Worm (Caenorhabditis elegans) whole organism, L1 larva: Measurements from ENCODE around the gene got-2.2.

Experiments
- C34B4.2 ChIP-seq: sonication (generic microtip); optimal IDR thresholded peaks from 2 replicates; lab custom pipeline; 2017; ENCODE audit warnings: mild to moderate bottlenecking, missing genetic modification characterization, missing compliant biosample characterization
- aha-1 ChIP-seq: fragments of 150-350 bp; optimal IDR thresholded peaks from 2 replicates; lab custom pipeline; 2014; ENCODE audit warnings: missing biosample characterization, missing genetic modification characterization
- alr-1 ChIP-seq: fragments of 200-800 bp; sonication (Bioruptor generic); optimal IDR thresholded peaks from 2 replicates; lab custom pipeline; 2018; ENCODE audit warnings: borderline replicate concordance, mild to moderate bottlenecking, missing genetic modification characterization, missing compliant biosample characterization
- aly-2 ChIP-seq: fragments of 150-350 bp; optimal IDR thresholded peaks from 2 replicates; lab custom pipeline; 2014; ENCODE audit warnings: missing biosample characterization, missing genetic modification characterization
- ama-1 ChIP-seq: fragments of 150-350 bp; optimal IDR thresholded peaks from 2 replicates; lab custom pipeline; 2014
- blmp-1 ChIP-seq: fragments of 150-350 bp; optimal IDR thresholded peaks from 2 replicates; lab custom pipeline; 2014; ENCODE audit warnings: missing biosample characterization, missing genetic modification characterization
- ceh-8 ChIP-seq: fragments of 200-800 bp; sonication (Bioruptor generic); optimal IDR thresholded peaks from 2 replicates; lab custom pipeline; 2018; ENCODE audit warnings: mild to moderate bottlenecking, missing genetic modification characterization, moderate library complexity, missing compliant biosample characterization
- ceh-82 ChIP-seq, 3 experiments: fragments of 150-350 bp in 1 of 3; sonication (generic microtip) in 2 of 3; optimal IDR thresholded peaks; 2 replicates each; lab custom pipeline; 2014 to 2017; ENCODE audit warnings: missing biosample characterization in 3 of 3, missing genetic modification characterization in 3 of 3
- ces-1 ChIP-seq: fragments of 150-350 bp; optimal IDR thresholded peaks from 2 replicates; lab custom pipeline; 2014; ENCODE audit warnings: missing biosample characterization, missing genetic modification reagents, missing genetic modification characterization
- dpl-1 ChIP-seq, 3 experiments: fragments of 150-350 bp in 2 of 3; sonication (generic microtip) in 1 of 3; optimal IDR thresholded peaks; 2 replicates each; lab custom pipeline; 2014 to 2017; ENCODE audit warnings: missing biosample characterization in 3 of 3, missing genetic modification characterization in 3 of 3, missing genetic modification reagents in 3 of 3
- efl-1 ChIP-seq, 4 experiments: fragments of 150-350 bp; optimal IDR thresholded peaks in 3 of 4; peaks in 1 of 4; 1 replicate in 1 of 4; 2 replicates in 3 of 4; lab custom pipeline; 2014; ENCODE audit warnings: missing biosample characterization in 2 of 4, missing genetic modification characterization in 2 of 4, missing genetic modification reagents in 2 of 4
- efl-3 ChIP-seq: fragments of 200-800 bp; sonication (Bioruptor generic); optimal IDR thresholded peaks from 2 replicates; lab custom pipeline; 2018; ENCODE audit warnings: mild to moderate bottlenecking, missing genetic modification characterization, missing compliant biosample characterization
- egl-13 ChIP-seq: sonication (generic microtip); optimal IDR thresholded peaks from 2 replicates; lab custom pipeline; 2016; ENCODE audit warnings: missing genotype, missing genetic modification reagents, missing genetic modification characterization, missing compliant biosample characterization
- egl-27 ChIP-seq, 2 experiments: fragments of 150-350 bp in 1 of 2; sonication (generic microtip); optimal IDR thresholded peaks; 3 replicates each; lab custom pipeline; 2017 to 2018; ENCODE audit warnings: missing biosample characterization in 2 of 2, missing genetic modification characterization in 2 of 2, missing genetic modification reagents in 2 of 2
- elt-2 ChIP-seq: sonication (generic microtip); optimal IDR thresholded peaks from 2 replicates; lab custom pipeline; 2016; ENCODE audit warnings: missing genetic modification characterization, mild to moderate bottlenecking, inconsistent platforms, missing compliant biosample characterization, missing genetic modification reagents
- elt-3 ChIP-seq, 6 experiments: fragments of 150-350 bp in 1 of 6; sonication (generic microtip); optimal IDR thresholded peaks; 2 replicates each; lab custom pipeline; 2017 to 2018; ENCODE audit warnings: missing biosample characterization in 6 of 6, missing genetic modification characterization in 6 of 6, inconsistent platforms in 1 of 6
- ets-5 ChIP-seq: fragments of 200-800 bp; sonication (Bioruptor generic); IDR thresholded peaks from 2 replicates; pipeline ENCODE4 v1.3.6; 2022; ENCODE audit warnings: missing genetic modification characterization, missing compliant biosample characterization
- fkh-10 ChIP-seq: sonication (generic microtip); optimal IDR thresholded peaks from 2 replicates; lab custom pipeline; 2017; ENCODE audit warnings: missing biosample characterization, missing genetic modification reagents, missing genetic modification characterization
- fkh-8 ChIP-seq: sonication (generic microtip); optimal IDR thresholded peaks from 2 replicates; lab custom pipeline; 2016; ENCODE audit warnings: mild to moderate bottlenecking, missing genetic modification characterization, missing compliant biosample characterization
- grh-1 ChIP-seq: fragments of 200-800 bp; sonication (Bioruptor generic); IDR thresholded peaks from 2 replicates; pipeline ENCODE4 v1.3.6; 2022; ENCODE audit warnings: missing genetic modification reagents, missing genetic modification characterization, missing compliant biosample characterization
- irx-1 ChIP-seq: sonication (generic microtip); optimal IDR thresholded peaks from 2 replicates; lab custom pipeline; 2016; ENCODE audit warnings: missing genetic modification characterization, missing compliant biosample characterization
- isw-1 ChIP-seq: fragments of 200-800 bp; sonication (Bioruptor generic); IDR thresholded peaks from 2 replicates; pipeline ENCODE4 v1.3.6; 2022; ENCODE audit warnings: missing genetic modification characterization, missing compliant biosample characterization
- lin-13 ChIP-seq: fragments of 150-350 bp; optimal IDR thresholded peaks from 2 replicates; lab custom pipeline; 2014; ENCODE audit warnings: missing biosample characterization, missing genetic modification reagents, missing genetic modification characterization
- lin-14 ChIP-seq: fragments of 200-800 bp; sonication (Bioruptor generic); optimal IDR thresholded peaks from 2 replicates; lab custom pipeline; 2018; ENCODE audit warnings: mild to moderate bottlenecking, missing genetic modification characterization, moderate library complexity, missing compliant biosample characterization
- lin-35 ChIP-seq, 2 experiments: fragments of 150-350 bp; optimal IDR thresholded peaks; 2 replicates each; lab custom pipeline; 2014; ENCODE audit warnings: missing biosample characterization in 2 of 2, missing genetic modification characterization in 2 of 2, missing genetic modification reagents in 2 of 2
- mab-9 ChIP-seq: fragments of 200-800 bp; sonication (Bioruptor generic); IDR thresholded peaks from 2 replicates; pipeline ENCODE4 v1.3.6; 2022; ENCODE audit warnings: missing genetic modification reagents, missing genetic modification characterization, missing compliant biosample characterization
- mdl-1 ChIP-seq, 2 experiments: fragments of 150-350 bp; optimal IDR thresholded peaks; 2 replicates each; lab custom pipeline; 2014 to 2017; ENCODE audit warnings: missing biosample characterization in 2 of 2, missing genetic modification characterization in 2 of 2, inconsistent platforms in 1 of 2
- mep-1 ChIP-seq: fragments of 150-350 bp; optimal IDR thresholded peaks from 2 replicates; lab custom pipeline; 2014; ENCODE audit warnings: missing biosample characterization, missing genetic modification characterization
- nhr-19 ChIP-seq: fragments of 200-800 bp; sonication (Bioruptor generic); conservative IDR thresholded peaks from 2 replicates; pipeline ENCODE4 v1.3.6; 2022; ENCODE audit warnings: missing genetic modification characterization, missing compliant biosample characterization
- nhr-20 ChIP-seq: sonication (generic microtip); optimal IDR thresholded peaks from 2 replicates; lab custom pipeline; 2016; ENCODE audit warnings: mild to moderate bottlenecking, missing genetic modification characterization, missing compliant biosample characterization
- nhr-47 ChIP-seq: sonication (generic microtip); optimal IDR thresholded peaks from 2 replicates; lab custom pipeline; 2016; ENCODE audit warnings: mild to moderate bottlenecking, missing genetic modification characterization, moderate library complexity, missing compliant biosample characterization
- nhr-71 ChIP-seq: sonication (generic microtip); optimal IDR thresholded peaks from 2 replicates; lab custom pipeline; 2016; ENCODE audit warnings: mild to moderate bottlenecking, missing genetic modification characterization, moderate library complexity, missing compliant biosample characterization
- nhr-85 ChIP-seq: sonication (generic microtip); peaks from one replicate; lab custom pipeline; 2016; ENCODE audit warnings: missing genetic modification characterization, inconsistent platforms, missing compliant biosample characterization
- nhr-90 ChIP-seq: sonication (generic microtip); optimal IDR thresholded peaks from 2 replicates; lab custom pipeline; 2016; ENCODE audit warnings: mild to moderate bottlenecking, missing genetic modification characterization, missing compliant biosample characterization; ENCODE audit not compliant: poor library complexity
- skn-1 ChIP-seq: fragments of 150-350 bp; optimal IDR thresholded peaks from 2 replicates; lab custom pipeline; 2014; ENCODE audit warnings: missing biosample characterization, missing genetic modification characterization
- snu-23 ChIP-seq: sonication (generic microtip); optimal IDR thresholded peaks from 2 replicates; lab custom pipeline; 2016; ENCODE audit warnings: missing genetic modification characterization, missing compliant biosample characterization
- sup-37 ChIP-seq: fragments of 200-800 bp; sonication (Bioruptor generic); optimal IDR thresholded peaks from 2 replicates; lab custom pipeline; 2018; ENCODE audit warnings: mild to moderate bottlenecking, missing genetic modification characterization, missing compliant biosample characterization
- swsn-7 ChIP-seq: sonication (generic microtip); optimal IDR thresholded peaks from 2 replicates; lab custom pipeline; 2016; ENCODE audit warnings: missing genetic modification characterization, missing compliant biosample characterization
- tbx-2 ChIP-seq: sonication (generic microtip); optimal IDR thresholded peaks from 2 replicates; lab custom pipeline; 2016; ENCODE audit warnings: missing genetic modification characterization, missing compliant biosample characterization
- unc-130 ChIP-seq: fragments of 150-350 bp; optimal IDR thresholded peaks from 2 replicates; lab custom pipeline; 2017; ENCODE audit warnings: missing biosample characterization, missing genetic modification characterization, inconsistent platforms
- unc-62 ChIP-seq: fragments of 150-350 bp; optimal IDR thresholded peaks from 2 replicates; lab custom pipeline; 2014; ENCODE audit warnings: missing biosample characterization, missing genetic modification reagents, missing genetic modification characterization
- unc-86 ChIP-seq: sonication (generic microtip); optimal IDR thresholded peaks from 2 replicates; lab custom pipeline; 2016; ENCODE audit warnings: missing genetic modification characterization, missing compliant biosample characterization
- vab-15 ChIP-seq: sonication (generic microtip); optimal IDR thresholded peaks from 2 replicates; lab custom pipeline; 2017; ENCODE audit warnings: missing genotype, mild to moderate bottlenecking, missing genetic modification characterization, missing compliant biosample characterization
- ztf-4 ChIP-seq: fragments of 150-350 bp; optimal IDR thresholded peaks from 2 replicates; lab custom pipeline; 2014; ENCODE audit warnings: missing biosample characterization, missing genetic modification characterization

The got-2.2 gene

ce11 chrX:6276701-6277100, 35.9 kb downstream of the got-2.2 start:
- TF ChIP-seq alr-1 (tag; lab: Kevin White, UChicago) (no peak), irx-1 (tag; lab: Kevin White, UChicago) (peak; percentile 26)

ce11 chrX:6277252-6277651, 36.5 kb downstream of the got-2.2 start:
- TF ChIP-seq ama-1 (no peak), efl-1 (optimal IDR thresholded peaks at IDR 0.05; lab: Kevin White, UChicago) (no peak), efl-1 (GFP tag; optimal IDR thresholded peaks at IDR 0.05 in 1 of 2; lab: Kevin White, UChicago) (no peak), blmp-1 (tag; lab: Kevin White, UChicago) (peak; percentile 33), lin-14 (GFP tag; lab: Kevin White, UChicago) (peak; percentile 70), nhr-71 (tag; lab: Kevin White, UChicago) (peak; percentile 26), nhr-85 (tag; lab: Kevin White, UChicago) (peak; percentile 93), elt-3 (tag; optimal IDR thresholded peaks at IDR 0.05; lab: Kevin White, UChicago) (peak in 2 of 6 experiments; percentile 10 to 58), nhr-20 (tag; lab: Kevin White, UChicago) (peak; percentile 40), snu-23 (GFP tag; lab: Kevin White, UChicago) (peak; percentile 46)

ce11 chrX:6278296-6278695, 37.5 kb downstream of the got-2.2 start:
- TF ChIP-seq fkh-10 (GFP tag; lab: Kevin White, UChicago) (no peak), blmp-1 (tag; lab: Kevin White, UChicago) (peak; percentile 23)

ce11 chrX:6279625-6280024, 38.8 kb downstream of the got-2.2 start, which contains the start of gene col-166:
Gene col-166 (plus strand): TSS chrX:6280016.
- TF ChIP-seq lin-13 (no peak), swsn-7 (tag; lab: Kevin White, UChicago) (no peak), dpl-1 (GFP tag; optimal IDR thresholded peaks at IDR 0.05; lab: Kevin White, UChicago) (no peak), aly-2 (tag; lab: Kevin White, UChicago) (no peak), fkh-8 (tag; lab: Kevin White, UChicago) (no peak), grh-1 (GFP tag; lab: Robert Waterston, UW) (0 out of 2 replicates have a peak, but pooled peaks have one; percentile 21), tbx-2 (peak; percentile 43), elt-3 (tag; optimal IDR thresholded peaks at IDR 0.05; lab: Kevin White, UChicago) (peak in 3 of 6 experiments; percentile 40 to 45 (median 42)), mdl-1 (tag; optimal IDR thresholded peaks at IDR 0.05; lab: Kevin White, UChicago) (peak in 1 of 2 experiments; percentile 27), nhr-20 (tag; lab: Kevin White, UChicago) (peak; percentile 61), lin-14 (GFP tag; lab: Kevin White, UChicago) (peak; percentile 72), ama-1 (peak; percentile 64), efl-3 (no peak), vab-15 (tag; lab: Kevin White, UChicago) (no peak), isw-1 (GFP tag; lab: Robert Waterston, UW) (no peak), C34B4.2 (tag; lab: Kevin White, UChicago) (no peak), unc-130 (tag; lab: Kevin White, UChicago) (no peak), lin-35 (GFP tag; optimal IDR thresholded peaks at IDR 0.05; lab: Kevin White, UChicago) (peak in 1 of 2 experiments; percentile 31), nhr-19 (peak; percentile 18; the same call in 1 of the 2 replicates), egl-27 (tag; optimal IDR thresholded peaks at IDR 0.05; lab: Kevin White, UChicago) (no peak), unc-62 (no peak), unc-86 (tag; lab: Kevin White, UChicago) (no peak), mep-1 (tag; lab: Kevin White, UChicago) (peak; percentile 23), nhr-47 (peak; percentile 52), skn-1 (tag; lab: Kevin White, UChicago) (no peak), egl-13 (tag; lab: Kevin White, UChicago) (no peak), mab-9 (GFP tag; lab: Robert Waterston, UW) (no peak), ces-1 (GFP tag; lab: Kevin White, UChicago) (no peak), aha-1 (tag; lab: Kevin White, UChicago) (no peak), fkh-10 (GFP tag; lab: Kevin White, UChicago) (no peak), sup-37 (no peak), ztf-4 (tag; lab: Kevin White, UChicago) (no peak), elt-2 (tag; lab: Kevin White, UChicago) (no peak), ets-5 (GFP tag; lab: Robert Waterston, UW) (no peak), irx-1 (tag; lab: Kevin White, UChicago) (no peak), nhr-90 (peak; percentile 77), nhr-71 (tag; lab: Kevin White, UChicago) (peak; percentile 56), ceh-8 (no peak), snu-23 (GFP tag; lab: Kevin White, UChicago) (peak; percentile 64), ceh-82 (tag; optimal IDR thresholded peaks at IDR 0.05; lab: Kevin White, UChicago) (no peak)
